Fruit fly (Drosophila melanogaster) whole organism, embryonic: ENCODE results near the gene CG7653.
A peak's percentile ranks its signal among the peaks of the same experiment; 100 is the strongest.

Experiments used
- CG12071 ChIP-seq: fragments of 200-800 bp; sonication (Bioruptor generic); optimal IDR thresholded peaks from 3 replicates; lab custom pipeline; 2018; ENCODE audit warnings: missing biosample characterization, mild to moderate bottlenecking, missing genetic modification characterization
- CG12155 ChIP-seq: fragments of 200-800 bp; sonication (Bioruptor generic); optimal IDR thresholded peaks from 3 replicates; lab custom pipeline; 2016; ENCODE audit warnings: missing biosample characterization, missing genetic modification characterization
- CG12942 ChIP-seq: fragments of 200-800 bp; sonication (Bioruptor generic); optimal IDR thresholded peaks from 3 replicates; lab custom pipeline; 2016; ENCODE audit warnings: missing biosample characterization, missing genetic modification characterization
- CG13296 ChIP-seq: fragments of 200-800 bp; sonication (Bioruptor generic); optimal IDR thresholded peaks from 3 replicates; lab custom pipeline; 2018; ENCODE audit warnings: missing biosample characterization, mild to moderate bottlenecking, missing genetic modification characterization
- CG13624 ChIP-seq: fragments of 200-800 bp; sonication (Bioruptor generic); optimal IDR thresholded peaks from 2 replicates; lab custom pipeline; 2016; ENCODE audit warnings: missing biosample characterization, missing genetic modification characterization
- CG1647 ChIP-seq: fragments of 200-800 bp; sonication (Bioruptor generic); optimal IDR thresholded peaks from 3 replicates; lab custom pipeline; 2016; ENCODE audit warnings: missing biosample characterization, missing genetic modification characterization
- CG17829 ChIP-seq: fragments of 200-800 bp; optimal IDR thresholded peaks from 2 replicates; lab custom pipeline; 2019; ENCODE audit warnings: missing biosample characterization, mild to moderate bottlenecking, missing genetic modification characterization, moderate library complexity
- CG18262 ChIP-seq: fragments of 200-800 bp; optimal IDR thresholded peaks from 3 replicates; lab custom pipeline; 2019; ENCODE audit warnings: missing biosample characterization, mild to moderate bottlenecking, missing genetic modification characterization, moderate library complexity
- CG2199 ChIP-seq: fragments of 200-800 bp; sonication (Bioruptor generic); IDR thresholded peaks from 3 replicates; pipeline ENCODE4 v1.3.6; 2022; ENCODE audit warnings: missing biosample characterization, missing genetic modification characterization
- CG30403 ChIP-seq: fragments of 200-800 bp; sonication (Bioruptor generic); optimal IDR thresholded peaks from 3 replicates; lab custom pipeline; 2016; ENCODE audit warnings: missing biosample characterization, missing genetic modification characterization
- CG33213 ChIP-seq: fragments of 200-800 bp; sonication (Bioruptor generic); optimal IDR thresholded peaks from 3 replicates; lab custom pipeline; 2016; ENCODE audit warnings: missing biosample characterization, missing genetic modification characterization
- CG3847 ChIP-seq: fragments of 200-800 bp; sonication (Bioruptor generic); IDR thresholded peaks from 2 replicates; pipeline ENCODE4 v1.3.6; 2022; ENCODE audit warnings: missing biosample characterization, missing genetic modification characterization
- CG6254 ChIP-seq: fragments of 200-800 bp; sonication (Bioruptor generic); optimal IDR thresholded peaks from 3 replicates; lab custom pipeline; 2017; ENCODE audit warnings: mild to moderate bottlenecking, missing biosample characterization, missing genetic modification reagents, missing genetic modification characterization
- CG7745 ChIP-seq: fragments of 200-800 bp; sonication (Bioruptor generic); optimal IDR thresholded peaks from 2 replicates; lab custom pipeline; 2018; ENCODE audit warnings: missing biosample characterization, mild to moderate bottlenecking, missing genetic modification characterization, moderate library complexity
- CG8281 ChIP-seq: fragments of 200-800 bp; sonication (Bioruptor generic); optimal IDR thresholded peaks from 2 replicates; lab custom pipeline; 2018; ENCODE audit warnings: missing biosample characterization, mild to moderate bottlenecking, missing genetic modification characterization, moderate library complexity
- CG8924 ChIP-seq: fragments of 200-800 bp; optimal IDR thresholded peaks from 3 replicates; lab custom pipeline; 2019; ENCODE audit warnings: missing biosample characterization, mild to moderate bottlenecking, missing genetic modification characterization, moderate library complexity
- CG9797 ChIP-seq: fragments of 200-800 bp; sonication (Bioruptor generic); optimal IDR thresholded peaks from 3 replicates; lab custom pipeline; 2018; ENCODE audit warnings: missing biosample characterization, mild to moderate bottlenecking, missing genetic modification characterization
- CHES-1-like ChIP-seq: fragments of 200-800 bp; sonication (Bioruptor generic); optimal IDR thresholded peaks from 2 replicates; lab custom pipeline; 2016; ENCODE audit warnings: missing biosample characterization, missing genetic modification characterization
- D19A ChIP-seq: fragments of 200-800 bp; optimal IDR thresholded peaks from 3 replicates; lab custom pipeline; 2019; ENCODE audit warnings: missing biosample characterization, mild to moderate bottlenecking, missing genetic modification characterization, moderate library complexity
- Dip3 ChIP-seq: fragments of 200-800 bp; sonication (Bioruptor generic); optimal IDR thresholded peaks from 3 replicates; lab custom pipeline; 2016; ENCODE audit warnings: missing biosample characterization, missing genetic modification characterization
- Dp ChIP-seq: fragments of 200-800 bp; sonication (Bioruptor generic); optimal IDR thresholded peaks from 2 replicates; lab custom pipeline; 2018; ENCODE audit warnings: missing biosample characterization, mild to moderate bottlenecking, missing genetic modification characterization, moderate library complexity
- Dref ChIP-seq: fragments of 200-800 bp; sonication (Bioruptor generic); IDR thresholded peaks from 2 replicates; pipeline ENCODE4 v1.3.6; 2022; ENCODE audit warnings: missing biosample characterization, missing genetic modification characterization
- Fer2 ChIP-seq: fragments of 200-800 bp; sonication (Bioruptor generic); optimal IDR thresholded peaks from 2 replicates; lab custom pipeline; 2018; ENCODE audit warnings: missing biosample characterization, mild to moderate bottlenecking, missing genetic modification characterization, moderate library complexity
- Hr3 ChIP-seq: fragments of 200-800 bp; sonication (Bioruptor generic); optimal IDR thresholded peaks from 3 replicates; lab custom pipeline; 2016; ENCODE audit warnings: missing biosample characterization, missing genetic modification characterization
- Mad ChIP-seq: fragments of 200-800 bp; sonication (Bioruptor generic); optimal IDR thresholded peaks from 2 replicates; lab custom pipeline; 2016; ENCODE audit warnings: missing biosample characterization, missing genetic modification characterization
- Mes4 ChIP-seq: fragments of 200-800 bp; sonication (Bioruptor generic); optimal IDR thresholded peaks from 2 replicates; lab custom pipeline; 2016; ENCODE audit warnings: missing biosample characterization, missing genetic modification characterization
- Oaz ChIP-seq: fragments of 200-800 bp; sonication (Bioruptor generic); IDR thresholded peaks from 2 replicates; pipeline ENCODE4 v1.3.6; 2022; ENCODE audit warnings: missing biosample characterization, missing genetic modification characterization
- Ravus ChIP-seq: fragments of 200-800 bp; sonication (Bioruptor generic); IDR thresholded peaks from 2 replicates; pipeline ENCODE4 v1.3.6; 2022; ENCODE audit warnings: missing biosample characterization, missing genetic modification characterization
- Sox100B ChIP-seq: fragments of 200-800 bp; sonication (Bioruptor generic); optimal IDR thresholded peaks from 3 replicates; lab custom pipeline; 2018; ENCODE audit warnings: missing biosample characterization, mild to moderate bottlenecking, missing genetic modification characterization
- Usf ChIP-seq: fragments of 200-800 bp; sonication (Bioruptor generic); optimal IDR thresholded peaks from 2 replicates; lab custom pipeline; 2017; ENCODE audit warnings: missing genotype, missing biosample characterization, missing genetic modification characterization
- al ChIP-seq: fragments of 200-800 bp; sonication (Bioruptor generic); IDR thresholded peaks from 2 replicates; pipeline ENCODE4 v1.3.6; 2022; ENCODE audit warnings: missing biosample characterization, missing genetic modification characterization
- bowl ChIP-seq: fragments of 200-800 bp; sonication (Bioruptor generic); IDR thresholded peaks from 2 replicates; pipeline ENCODE4 v1.3.6; 2022; ENCODE audit warnings: missing biosample characterization, missing genetic modification characterization
- crp ChIP-seq, 2 experiments: fragments of 200-800 bp; sonication (Bioruptor generic); optimal IDR thresholded peaks; 2 replicates in 1 of 2; 3 replicates in 1 of 2; lab custom pipeline; 2017; ENCODE audit warnings: missing biosample characterization in 2 of 2, missing genetic modification characterization in 2 of 2, mild to moderate bottlenecking in 1 of 2, moderate library complexity in 1 of 2
- exex ChIP-seq: fragments of 200-800 bp; sonication (Bioruptor generic); optimal IDR thresholded peaks from 4 replicates; lab custom pipeline; 2018; ENCODE audit warnings: missing biosample characterization, mild to moderate bottlenecking, missing genetic modification characterization, moderate library complexity
- fru ChIP-seq: fragments of >200 bp; optimal IDR thresholded peaks from 2 replicates; lab custom pipeline; 2017
- gcm ChIP-seq: fragments of 200-800 bp; sonication (Bioruptor generic); optimal IDR thresholded peaks from 2 replicates; lab custom pipeline; 2019; ENCODE audit warnings: missing biosample characterization, mild to moderate bottlenecking, missing genetic modification characterization, moderate library complexity
- hbn ChIP-seq: fragments of 200-800 bp; sonication (Bioruptor generic); IDR thresholded peaks from 2 replicates; pipeline ENCODE4 v1.3.6; 2022; ENCODE audit warnings: missing biosample characterization, missing genetic modification characterization; ENCODE audit not compliant: partially characterized antibody
- ind ChIP-seq: fragments of 200-800 bp; sonication (Bioruptor generic); optimal IDR thresholded peaks from 3 replicates; lab custom pipeline; 2016; ENCODE audit warnings: missing biosample characterization, missing genetic modification characterization
- onecut ChIP-seq: fragments of 200-800 bp; sonication (Bioruptor generic); IDR thresholded peaks from 2 replicates; pipeline ENCODE4 v1.3.6; 2022; ENCODE audit warnings: missing biosample characterization, missing genetic modification characterization
- pb ChIP-seq: fragments of 200-800 bp; sonication (Bioruptor generic); optimal IDR thresholded peaks from 3 replicates; lab custom pipeline; 2016; ENCODE audit warnings: missing biosample characterization, missing genetic modification characterization
- phol ChIP-seq: fragments of 200-800 bp; sonication (Bioruptor generic); optimal IDR thresholded peaks from 3 replicates; lab custom pipeline; 2018; ENCODE audit warnings: missing biosample characterization, mild to moderate bottlenecking, missing genetic modification characterization, moderate library complexity
- ranshi ChIP-seq: fragments of 200-800 bp; sonication (Bioruptor generic); IDR thresholded peaks from 2 replicates; pipeline ENCODE4 v1.3.6; 2022; ENCODE audit warnings: missing biosample characterization, missing genetic modification characterization
- rib ChIP-seq: fragments of 200-800 bp; sonication (Bioruptor generic); IDR thresholded peaks from 2 replicates; pipeline ENCODE4 v1.3.6; 2022; ENCODE audit warnings: missing biosample characterization, missing genetic modification characterization
- schlank ChIP-seq: fragments of 200-800 bp; sonication (Bioruptor generic); optimal IDR thresholded peaks from 2 replicates; lab custom pipeline; 2018; ENCODE audit warnings: missing biosample characterization, mild to moderate bottlenecking, missing genetic modification characterization
- scrt ChIP-seq: fragments of 200-800 bp; sonication (Bioruptor generic); optimal IDR thresholded peaks from 2 replicates; lab custom pipeline; 2018; ENCODE audit warnings: missing biosample characterization, mild to moderate bottlenecking, missing genetic modification characterization, moderate library complexity
- sim ChIP-seq: fragments of 200-800 bp; sonication (Bioruptor generic); IDR thresholded peaks from 2 replicates; pipeline ENCODE4 v1.3.6; 2022; ENCODE audit warnings: missing biosample characterization, missing genetic modification characterization
- sna ChIP-seq: fragments of 200-800 bp; sonication (Bioruptor generic); IDR thresholded peaks from 2 replicates; pipeline ENCODE4 v1.3.6; 2022; ENCODE audit warnings: missing biosample characterization, missing genetic modification characterization; ENCODE audit not compliant: partially characterized antibody
- wor ChIP-seq: fragments of 200-800 bp; sonication (Bioruptor generic); IDR thresholded peaks from 2 replicates; pipeline ENCODE4 v1.3.6; 2022; ENCODE audit warnings: missing biosample characterization, missing genetic modification characterization
- z ChIP-seq: fragments of 200-800 bp; sonication (Bioruptor generic); IDR thresholded peaks from 3 replicates; pipeline ENCODE4 v1.3.6; 2022; ENCODE audit warnings: missing biosample characterization, missing genetic modification characterization
- zf30C ChIP-seq: fragments of 200-800 bp; sonication (Bioruptor generic); optimal IDR thresholded peaks from 3 replicates; lab custom pipeline; 2018; ENCODE audit warnings: missing biosample characterization, mild to moderate bottlenecking, missing genetic modification characterization

Gene CG7653

DNA sequence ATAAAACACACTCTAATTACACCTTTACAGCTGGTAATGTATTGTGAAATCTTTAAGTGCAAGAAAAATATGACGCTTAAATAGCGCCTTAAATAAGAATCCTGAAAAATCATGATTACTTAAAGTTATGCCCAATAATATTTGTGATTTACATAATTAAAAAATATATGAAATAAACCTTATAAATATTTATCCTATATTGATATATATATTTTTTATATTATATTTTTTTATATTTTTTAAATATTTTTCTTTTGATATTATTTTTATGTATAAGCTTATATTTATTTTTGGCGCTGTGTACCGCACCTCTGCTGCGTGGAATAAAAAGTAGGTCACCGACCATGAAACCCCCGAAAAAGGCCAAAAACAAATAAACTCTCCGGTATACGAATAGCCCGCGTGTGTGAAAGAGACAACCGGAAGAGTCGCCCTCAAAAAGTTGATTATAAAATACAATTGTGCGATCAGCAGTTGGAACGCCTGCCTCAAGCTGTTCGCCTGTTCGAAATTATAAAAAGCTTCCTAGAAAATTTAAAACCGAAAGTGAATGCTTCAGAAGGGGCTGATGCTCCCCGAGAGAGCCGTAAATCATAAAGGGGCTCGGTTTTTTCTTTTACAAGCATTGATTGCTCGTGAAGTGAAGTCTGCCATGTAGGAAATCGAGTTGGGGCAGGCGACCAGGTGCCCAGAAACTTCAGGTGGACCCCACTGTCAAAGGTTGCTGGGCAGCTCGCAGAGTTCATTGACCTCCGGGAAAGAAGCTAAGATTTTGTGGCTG, 28.7 kb upstream of the CG7653 start (continued):
- peak; percentile 85; the same call in 2 of the 3 replicates for TF ChIP-seq CG2199 (GFP tag; lab: Robert Waterston, UW)
- no peak for TF ChIP-seq pb
- TF ChIP-seq rib (GFP tag; lab: Robert Waterston, UW), result 0 out of 2 replicates have a peak, but pooled peaks have one; percentile 22
- TF ChIP-seq Ravus, result no peak
- no peak for TF ChIP-seq Dp
- peak; percentile 35 for TF ChIP-seq CG6254 (GFP tag; lab: Kevin White, UChicago)
- TF ChIP-seq Sox100B (GFP tag; lab: Kevin White, UChicago), result peak; percentile 65
- TF ChIP-seq CG33213 (GFP tag; lab: Kevin White, UChicago), result peak; percentile 4
- no peak for TF ChIP-seq Mad (GFP tag; lab: Kevin White, UChicago)
- peak; percentile 12 for TF ChIP-seq CG30403
- no peak for TF ChIP-seq CHES-1-like (GFP tag; lab: Kevin White, UChicago)
- no peak for TF ChIP-seq al
- peak; percentile 86 for TF ChIP-seq CG18262 (tag; lab: Kevin White, UChicago)
- no peak for TF ChIP-seq scrt (GFP tag; lab: Kevin White, UChicago)
- TF ChIP-seq CG17829, result peak; percentile 71
- no peak for TF ChIP-seq Usf (GFP tag; lab: Kevin White, UChicago)
- no peak for TF ChIP-seq CG9797 (GFP tag; lab: Kevin White, UChicago)
- 0 out of 2 replicates have a peak, but pooled peaks have one; percentile 11 for TF ChIP-seq wor (GFP tag; lab: Robert Waterston, UW)
- peak; percentile 42 for TF ChIP-seq onecut (GFP tag; lab: Robert Waterston, UW)
- no peak for TF ChIP-seq CG12942 (GFP tag; lab: Kevin White, UChicago)
- TF ChIP-seq bowl (GFP tag; lab: Robert Waterston, UW), result no peak
- peak; percentile 63 for TF ChIP-seq D19A (tag; lab: Kevin White, UChicago)
- peak; percentile 11 for TF ChIP-seq Fer2 (tag; lab: Kevin White, UChicago)
- TF ChIP-seq CG3847 (GFP tag; lab: Robert Waterston, UW), result no peak
- no peak for TF ChIP-seq fru (lab: Kevin White, UChicago)
- TF ChIP-seq sim (GFP tag; lab: Robert Waterston, UW), result no peak
- TF ChIP-seq Hr3 (GFP tag; lab: Kevin White, UChicago), result peak; percentile 86
- no peak for TF ChIP-seq hbn (GFP tag; lab: Robert Waterston, UW)
- peak; percentile 10 for TF ChIP-seq ind (GFP tag; lab: Kevin White, UChicago)
- peak in 1 of 2 experiments; percentile 45 for TF ChIP-seq crp (GFP tag; optimal IDR thresholded peaks at IDR 0.05; lab: Kevin White, UChicago)
- TF ChIP-seq CG12071 (GFP tag; lab: Kevin White, UChicago), result no peak
- TF ChIP-seq CG13296 (GFP tag; lab: Kevin White, UChicago), result peak; percentile 69
- TF ChIP-seq CG7745 (tag; lab: Kevin White, UChicago), result no peak
- TF ChIP-seq zf30C, result peak; percentile 62
- TF ChIP-seq z (GFP tag; lab: Robert Waterston, UW), result 0 out of 3 replicates have a peak, but pooled peaks have one; percentile 26
- TF ChIP-seq CG13624, result no peak
- TF ChIP-seq Mes4 (GFP tag; lab: Kevin White, UChicago), result no peak
- TF ChIP-seq CG8924 (tag; lab: Kevin White, UChicago), result peak; percentile 74
- TF ChIP-seq CG12155, result no peak
- peak; percentile 72 for TF ChIP-seq exex (tag; lab: Kevin White, UChicago)
- TF ChIP-seq Dref (GFP tag; lab: Robert Waterston, UW), result no peak
- no peak for TF ChIP-seq schlank (tag; lab: Kevin White, UChicago)
- TF ChIP-seq Oaz, result no peak
- peak; percentile 75 for TF ChIP-seq phol (tag; lab: Kevin White, UChicago)
- no peak for TF ChIP-seq CG1647
- no peak for TF ChIP-seq CG8281 (tag; lab: Kevin White, UChicago)
- TF ChIP-seq ranshi (GFP tag; lab: Robert Waterston, UW), result no peak
- peak; percentile 62 for TF ChIP-seq gcm (GFP tag; lab: Kevin White, UChicago)
- TF ChIP-seq sna (GFP tag; lab: Robert Waterston, UW), result 0 out of 2 replicates have a peak, but pooled peaks have one; percentile 37
- TF ChIP-seq Dip3 (GFP tag; lab: Kevin White, UChicago), result no peak
